Fruit fly (Drosophila melanogaster) whole organism, embryonic: ENCODE measurements around the gene CG5181.

Experiments used
- BtbVII ChIP-seq: fragments of 200-800 bp; sonication (Bioruptor generic); optimal IDR thresholded peaks from 3 replicates; lab custom pipeline; 2017; ENCODE audit warnings: missing biosample characterization, mild to moderate bottlenecking, missing genetic modification characterization
- HLH54F ChIP-seq: fragments of 200-800 bp; sonication (Bioruptor generic); optimal IDR thresholded peaks from 3 replicates; lab custom pipeline; 2016; ENCODE audit warnings: missing biosample characterization, missing genetic modification characterization
- caup ChIP-seq: fragments of 200-800 bp; sonication (Bioruptor generic); optimal IDR thresholded peaks from 3 replicates; lab custom pipeline; 2017; ENCODE audit warnings: missing biosample characterization, mild to moderate bottlenecking, missing genetic modification characterization, moderate library complexity; ENCODE audit not compliant: severe bottlenecking
- dmrt99B ChIP-seq: fragments of 200-800 bp; sonication (Bioruptor generic); optimal IDR thresholded peaks from 2 replicates; lab custom pipeline; 2018; ENCODE audit warnings: missing biosample characterization, mild to moderate bottlenecking, missing genetic modification characterization, moderate library complexity
- org-1 ChIP-seq: fragments of 200-800 bp; sonication (Bioruptor generic); optimal IDR thresholded peaks from 2 replicates; lab custom pipeline; 2017; ENCODE audit warnings: missing biosample characterization, missing genetic modification characterization
- ttk ChIP-seq: fragments of 200-800 bp; sonication (Bioruptor generic); IDR thresholded peaks from 2 replicates; pipeline ENCODE4 v2.1.2; 2022; ENCODE audit warnings: missing biosample characterization, missing genetic modification characterization

DNA sequence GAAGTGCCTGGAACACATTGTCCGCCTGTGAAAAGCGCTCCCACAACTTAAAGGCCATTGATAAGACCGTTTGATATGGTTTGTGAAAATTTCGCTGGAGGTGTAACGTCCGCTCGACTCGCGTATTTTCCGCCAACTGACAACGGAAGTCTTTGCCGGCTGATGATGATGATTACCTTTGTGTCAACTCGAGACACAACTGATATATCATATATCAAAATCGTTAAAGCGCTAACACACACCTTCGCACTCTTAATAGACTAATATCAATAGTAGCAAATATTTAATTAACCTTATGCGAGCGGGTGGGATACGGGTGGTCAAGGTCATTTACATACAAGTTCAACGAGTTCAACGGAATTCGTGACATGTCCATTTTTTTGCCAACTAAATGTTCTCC is 44.5 kb upstream of the CG5181 start, which contains the start of gene Gr28a:
- TF ChIP-seq HLH54F (GFP tag; lab: Kevin White, UChicago) (no peak), BtbVII (GFP tag; lab: Kevin White, UChicago) (no peak), ttk (GFP tag; lab: Robert Waterston, UW) (no peak), org-1 (GFP tag; lab: Kevin White, UChicago) (no peak), dmrt99B (tag; lab: Kevin White, UChicago) (no peak), caup (GFP tag; lab: Kevin White, UChicago) (no peak)
